Worm (Caenorhabditis elegans): ENCODE measurements around the gene spp-24.

ce11 chrII:84134-84533, 44.8 kb upstream of the spp-24 start, which contains the start of gene C50D2.6:
- TF ChIP-seq W03F9.2 (tag; optimal IDR thresholded peaks at IDR 0.05) (no peak), dao-5 (tag; optimal IDR thresholded peaks at IDR 0.05) (no peak), him-1 (tag; optimal IDR thresholded peaks at IDR 0.05) (no peak)
